Fruit fly (Drosophila melanogaster): ENCODE data around the gene ppk24.
A peak's percentile ranks its signal among the peaks of the same experiment; 100 is the strongest.

DNA sequence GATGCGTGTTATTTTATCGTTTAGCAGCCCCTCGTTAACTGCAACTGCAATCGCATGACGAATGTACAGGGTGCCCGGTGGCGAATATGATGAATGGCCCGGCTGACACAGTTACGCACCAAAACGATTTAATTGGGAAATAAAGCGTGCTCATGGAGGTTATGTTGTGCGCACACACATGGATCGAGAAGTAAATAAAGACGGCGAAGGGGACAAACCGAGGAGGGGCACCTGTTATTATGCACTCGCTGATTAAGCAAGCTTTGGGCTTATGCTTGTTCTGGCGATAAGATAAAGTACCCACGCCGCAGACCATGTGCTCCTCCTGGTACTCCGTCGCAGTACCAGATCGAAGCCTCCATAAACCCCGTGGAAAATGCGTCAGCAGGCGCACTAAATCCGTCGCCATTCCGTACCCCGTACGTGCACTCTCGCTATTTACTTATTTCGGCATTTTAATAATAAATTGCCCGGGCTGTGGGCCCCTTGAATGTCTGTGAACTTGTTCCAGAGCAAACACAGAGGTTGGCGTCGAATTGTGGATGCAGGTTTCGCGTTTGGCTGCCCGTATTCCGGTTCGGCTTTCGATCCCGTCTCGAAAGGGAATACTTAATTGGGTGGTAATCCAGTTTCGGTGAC lies 40.4 kb upstream of the ppk24 start:
- TF ChIP-seq bab1 (GFP tag; optimal IDR thresholded peaks at IDR 0.05) (no peak), CG12768 (GFP tag; optimal IDR thresholded peaks at IDR 0.05) (peak; percentile 1), Hr96 (GFP tag; optimal IDR thresholded peaks at IDR 0.05) (peak; percentile 8), Mnt (GFP tag; optimal IDR thresholded peaks at IDR 0.05) (peak; percentile 81)
